Fruit fly (Drosophila melanogaster): ENCODE measurements around the gene Pdp1.

dm6 chr3L:7786263-7786662 lies 80.9 kb downstream of the Pdp1 start:
- no peak for TF ChIP-seq h (GFP tag; optimal IDR thresholded peaks at IDR 0.05)
- TF ChIP-seq pan (optimal IDR thresholded peaks at IDR 0.05), result no peak
- TF ChIP-seq Hr78 (GFP tag; optimal IDR thresholded peaks at IDR 0.05), result no peak
- TF ChIP-seq CrebA (GFP tag; optimal IDR thresholded peaks at IDR 0.05; ENCODE audit: borderline replicate concordance), result no peak
- TF ChIP-seq OdsH (GFP tag; optimal IDR thresholded peaks at IDR 0.05), result no peak
- no peak for TF ChIP-seq Dfd (GFP tag; optimal IDR thresholded peaks at IDR 0.05)
- no peak for TF ChIP-seq Jra (GFP tag; optimal IDR thresholded peaks at IDR 0.05)
- no peak for TF ChIP-seq Hr83 (GFP tag; optimal IDR thresholded peaks at IDR 0.05; ENCODE audit: poor library complexity, severe bottlenecking)
- TF ChIP-seq br (GFP tag; optimal IDR thresholded peaks at IDR 0.05), result no peak
- TF ChIP-seq fru (GFP tag; optimal IDR thresholded peaks at IDR 0.05), result no peak
- TF ChIP-seq dl (GFP tag; optimal IDR thresholded peaks at IDR 0.05; ENCODE audit: insufficient read depth in 1 of 2, partially characterized antibody in 2 of 2), result no peak
- TF ChIP-seq psq (GFP tag; optimal IDR thresholded peaks at IDR 0.05), result no peak
- no peak for TF ChIP-seq usp (GFP tag; optimal IDR thresholded peaks at IDR 0.05)
- TF ChIP-seq N (GFP tag; optimal IDR thresholded peaks at IDR 0.05), result no peak

Measured in whole organism, wandering third instar larva.